Fruit fly (Drosophila melanogaster) whole organism: Measurements from ENCODE around the gene PolE1.

ENCODE experiments used
- CG8478 ChIP-seq: fragments of >200 bp; optimal IDR thresholded peaks from 2 replicates; lab custom pipeline; 2018; ENCODE audit warnings: inconsistent platforms
- Dll ChIP-seq: fragments of >200 bp; optimal IDR thresholded peaks from 2 replicates; lab custom pipeline; 2017
- EcR ChIP-seq, 2 experiments: fragments of >200 bp; optimal IDR thresholded peaks; 2 replicates each; lab custom pipeline; 2017; ENCODE audit warnings: missing biosample characterization in 2 of 2, missing genetic modification characterization in 2 of 2, missing genetic modification reagents in 2 of 2
- pan ChIP-seq: fragments of >200 bp; optimal IDR thresholded peaks from 2 replicates; lab custom pipeline; 2017
- psq ChIP-seq: fragments of >200 bp; optimal IDR thresholded peaks from 2 replicates; lab custom pipeline; 2017
- usp ChIP-seq: fragments of >200 bp; optimal IDR thresholded peaks from 2 replicates; lab custom pipeline; 2017; ENCODE audit warnings: missing biosample characterization, missing genetic modification characterization, mixed read lengths

- no peak for TF ChIP-seq usp (GFP tag; lab: Kevin White, UChicago)
- TF ChIP-seq CG8478: no peak
- no peak for TF ChIP-seq Dll (lab: Kevin White, UChicago)
- TF ChIP-seq EcR (GFP tag; optimal IDR thresholded peaks at IDR 0.05; lab: Kevin White, UChicago): no peak
- no peak for TF ChIP-seq psq (lab: Kevin White, UChicago)
- TF ChIP-seq pan (lab: Kevin White, UChicago): no peak
Measured at dm6 chr3R:23303297-23303696, 44.6 kb upstream of the PolE1 start.
